Worm (Caenorhabditis elegans) whole organism, late embryonic: ENCODE measurements around the gene Y53C12A.6.

Experiments used
- ets-4 ChIP-seq: sonication (generic microtip); optimal IDR thresholded peaks from 2 replicates; lab custom pipeline; 2016; ENCODE audit warnings: missing genetic modification characterization, missing compliant biosample characterization
- hlh-8 ChIP-seq: sonication (generic microtip); optimal IDR thresholded peaks from 2 replicates; lab custom pipeline; 2016; ENCODE audit warnings: missing genotype, missing genetic modification characterization, missing compliant biosample characterization
- lim-6 ChIP-seq: sonication (generic microtip); optimal IDR thresholded peaks from 2 replicates; lab custom pipeline; 2016; ENCODE audit warnings: missing genetic modification characterization, missing compliant biosample characterization

Y53C12A.6 gene

ce11 chrII:9667382-9667781 is 50.4 kb downstream of the Y53C12A.6 start, which contains the start of gene ZK1320.11:
ZK1320.11 (plus strand) TSS chrII:9667624.
- no peak for TF ChIP-seq lim-6 (tag; lab: Kevin White, UChicago)
- peak; percentile 43 for TF ChIP-seq hlh-8
- no peak for TF ChIP-seq ets-4 (tag; lab: Kevin White, UChicago)
